Fruit fly (Drosophila melanogaster) whole organism, pupa: ENCODE data around the gene CG8065.
A peak's percentile ranks its signal among the peaks of the same experiment; 100 is the strongest.

Experiments
- CG10348 ChIP-seq: fragments of 200-800 bp; sonication (Bioruptor generic); IDR thresholded peaks from 2 replicates; pipeline ENCODE4 v1.3.6; 2022; ENCODE audit warnings: missing biosample characterization, missing genetic modification characterization
- CG12605 ChIP-seq: fragments of 200-800 bp; sonication (Bioruptor generic); IDR thresholded peaks from 2 replicates; pipeline ENCODE4 v1.3.6; 2022; ENCODE audit warnings: missing biosample characterization, missing genetic modification characterization
- CG13204 ChIP-seq: fragments of 200-800 bp; sonication (Bioruptor generic); optimal IDR thresholded peaks from 2 replicates; lab custom pipeline; 2018; ENCODE audit warnings: missing biosample characterization, mild to moderate bottlenecking, missing genetic modification characterization, moderate library complexity
- CG14655 ChIP-seq: fragments of 200-800 bp; sonication (Bioruptor generic); optimal IDR thresholded peaks from 3 replicates; lab custom pipeline; 2017; ENCODE audit warnings: mild to moderate bottlenecking, missing biosample characterization, missing genetic modification reagents, missing genetic modification characterization
- CG15710 ChIP-seq: fragments of 200-800 bp; sonication (Bioruptor generic); optimal IDR thresholded peaks from 2 replicates; lab custom pipeline; 2018; ENCODE audit warnings: missing biosample characterization, mild to moderate bottlenecking, missing genetic modification characterization, moderate library complexity
- CG17806 ChIP-seq: fragments of 200-800 bp; sonication (Bioruptor generic); optimal IDR thresholded peaks from 2 replicates; lab custom pipeline; 2018; ENCODE audit warnings: missing biosample characterization, mild to moderate bottlenecking, missing genetic modification characterization, moderate library complexity
- CG32121 ChIP-seq: fragments of 200-800 bp; sonication (Bioruptor generic); IDR thresholded peaks from 2 replicates; pipeline ENCODE4 v1.3.6; 2022; ENCODE audit warnings: missing biosample characterization, missing genetic modification characterization
- CG34367 ChIP-seq: fragments of 200-800 bp; sonication (Bioruptor generic); optimal IDR thresholded peaks from 2 replicates; lab custom pipeline; 2018; ENCODE audit warnings: missing biosample characterization, mild to moderate bottlenecking, missing genetic modification characterization
- CG4496 ChIP-seq: fragments of 200-800 bp; sonication (Bioruptor generic); IDR thresholded peaks from 3 replicates; pipeline ENCODE4 v1.3.6; 2022; ENCODE audit warnings: missing biosample characterization, missing genetic modification characterization
- CG8159 ChIP-seq: fragments of 200-800 bp; sonication (Bioruptor generic); optimal IDR thresholded peaks from 3 replicates; lab custom pipeline; 2018; ENCODE audit warnings: missing biosample characterization, mild to moderate bottlenecking, missing genetic modification characterization, moderate library complexity
- CG8301 ChIP-seq: fragments of 200-800 bp; sonication (Bioruptor generic); optimal IDR thresholded peaks from 2 replicates; lab custom pipeline; 2018; ENCODE audit warnings: missing biosample characterization, mild to moderate bottlenecking, missing genetic modification characterization
- CG9948 ChIP-seq: fragments of 200-800 bp; sonication (Bioruptor generic); optimal IDR thresholded peaks from 2 replicates; lab custom pipeline; 2018; ENCODE audit warnings: missing biosample characterization, mild to moderate bottlenecking, missing genetic modification characterization, moderate library complexity
- D1 ChIP-seq: fragments of 200-800 bp; sonication (Bioruptor generic); optimal IDR thresholded peaks from 2 replicates; lab custom pipeline; 2018; ENCODE audit warnings: missing biosample characterization, mild to moderate bottlenecking, missing genetic modification characterization, moderate library complexity
- EcR ChIP-seq: fragments of 200-800 bp; sonication (Bioruptor generic); optimal IDR thresholded peaks from 3 replicates; lab custom pipeline; 2019; ENCODE audit warnings: missing biosample characterization, missing genetic modification characterization, mild to moderate bottlenecking, moderate library complexity, missing genetic modification reagents
- Ets98B ChIP-seq: fragments of 200-800 bp; sonication (Bioruptor generic); IDR thresholded peaks from 2 replicates; pipeline ENCODE4 v1.3.6; 2022; ENCODE audit warnings: missing biosample characterization, missing genetic modification characterization
- Pif1A ChIP-seq: fragments of 200-800 bp; sonication (Bioruptor generic); optimal IDR thresholded peaks from 3 replicates; lab custom pipeline; 2016; ENCODE audit warnings: missing biosample characterization, missing genetic modification characterization
- Pif1B ChIP-seq: fragments of 200-800 bp; sonication (Bioruptor generic); optimal IDR thresholded peaks from 3 replicates; lab custom pipeline; 2016; ENCODE audit warnings: missing biosample characterization, missing genetic modification characterization
- Snoo ChIP-seq: fragments of 200-800 bp; sonication (Bioruptor generic); optimal IDR thresholded peaks from 3 replicates; lab custom pipeline; 2017; ENCODE audit warnings: missing biosample characterization, mild to moderate bottlenecking, missing genetic modification characterization, inconsistent platforms
- fd96Ca ChIP-seq: fragments of 200-800 bp; sonication (Bioruptor generic); IDR thresholded peaks from 3 replicates; pipeline ENCODE4 v1.3.6; 2022; ENCODE audit warnings: missing biosample characterization, missing genetic modification characterization
- gl ChIP-seq: fragments of 200-800 bp; sonication (Bioruptor generic); optimal IDR thresholded peaks from 2 replicates; lab custom pipeline; 2018; ENCODE audit warnings: missing biosample characterization, mild to moderate bottlenecking, missing genetic modification characterization
- rn ChIP-seq: fragments of 200-800 bp; sonication (Bioruptor generic); IDR thresholded peaks from 2 replicates; pipeline ENCODE4 v1.3.6; 2022; ENCODE audit warnings: missing biosample characterization, missing genetic modification characterization

The CG8065 gene

dm6 chr3L:10215365-10215764, at the start of gene CG8065:
CG8065 (plus strand) TSS chr3L:10215665.
- no peak for TF ChIP-seq Pif1B (GFP tag; lab: Kevin White, UChicago)
- TF ChIP-seq CG4496 (GFP tag; lab: Robert Waterston, UW): no peak
- no peak for TF ChIP-seq gl (tag; lab: Kevin White, UChicago)
- TF ChIP-seq CG15710 (tag; lab: Kevin White, UChicago): no peak

dm6 chr3L:10166923-10167322, 48.5 kb upstream of the CG8065 start, which contains the start of gene CG6628:
CG6628 (minus strand) TSS chr3L:10167023.
- TF ChIP-seq CG14655 (no peak), CG32121 (GFP tag; lab: Robert Waterston, UW) (no peak), CG12605 (GFP tag; lab: Robert Waterston, UW) (no peak), gl (tag; lab: Kevin White, UChicago) (no peak), CG9948 (no peak), CG8159 (tag; lab: Kevin White, UChicago) (no peak), CG34367 (tag; lab: Kevin White, UChicago) (no peak), CG8301 (tag; lab: Kevin White, UChicago) (no peak), CG17806 (tag; lab: Kevin White, UChicago) (no peak), D1 (tag; lab: Kevin White, UChicago) (no peak), CG4496 (GFP tag; lab: Robert Waterston, UW) (no peak), Ets98B (GFP tag; lab: Robert Waterston, UW) (no peak), Pif1A (GFP tag; lab: Kevin White, UChicago) (no peak), CG15710 (tag; lab: Kevin White, UChicago) (no peak), Pif1B (GFP tag; lab: Kevin White, UChicago) (no peak), EcR (GFP tag; lab: Kevin White, UChicago) (no peak), Snoo (no peak), rn (no peak), fd96Ca (GFP tag; lab: Robert Waterston, UW) (no peak)

- TF ChIP-seq rn: no peak
- peak; percentile 85; the same call in 2 of the 3 replicates for TF ChIP-seq CG4496 (GFP tag; lab: Robert Waterston, UW)
- no peak for TF ChIP-seq CG34367 (tag; lab: Kevin White, UChicago)
- no peak for TF ChIP-seq gl (tag; lab: Kevin White, UChicago)
- peak; percentile 45; the same call in 1 of the 2 replicates for TF ChIP-seq Ets98B (GFP tag; lab: Robert Waterston, UW)
- TF ChIP-seq CG15710 (tag; lab: Kevin White, UChicago): no peak
- no peak for TF ChIP-seq CG10348 (GFP tag; lab: Robert Waterston, UW)
- no peak for TF ChIP-seq CG9948
- no peak for TF ChIP-seq fd96Ca (GFP tag; lab: Robert Waterston, UW)
- TF ChIP-seq CG8301 (tag; lab: Kevin White, UChicago): no peak
- TF ChIP-seq CG32121 (GFP tag; lab: Robert Waterston, UW): 0 out of 2 replicates have a peak, but pooled peaks have one; percentile 23
- no peak for TF ChIP-seq Snoo
- TF ChIP-seq CG13204 (GFP tag; lab: Kevin White, UChicago): no peak
Measured at dm6 chr3L:10185924-10186323, 29.5 kb upstream of the CG8065 start, which contains the start of gene dpr10. dpr10 (minus strand) TSS chr3L:10186108.

dm6 chr3L:10186893-10187292, 28.6 kb upstream of the CG8065 start:
- TF ChIP-seq Pif1B (GFP tag; lab: Kevin White, UChicago): no peak
- TF ChIP-seq CG9948: no peak
- no peak for TF ChIP-seq CG12605 (GFP tag; lab: Robert Waterston, UW)
- TF ChIP-seq CG15710 (tag; lab: Kevin White, UChicago): no peak
- no peak for TF ChIP-seq Ets98B (GFP tag; lab: Robert Waterston, UW)
- 0 out of 3 replicates have a peak, but pooled peaks have one; percentile 32 for TF ChIP-seq CG4496 (GFP tag; lab: Robert Waterston, UW)
- TF ChIP-seq, all 21 proteins: peak for 1

- TF ChIP-seq gl (tag; lab: Kevin White, UChicago) (no peak), CG12605 (GFP tag; lab: Robert Waterston, UW) (no peak), EcR (GFP tag; lab: Kevin White, UChicago) (no peak), CG13204 (GFP tag; lab: Kevin White, UChicago) (no peak), CG4496 (GFP tag; lab: Robert Waterston, UW) (no peak), CG34367 (tag; lab: Kevin White, UChicago) (no peak), CG17806 (tag; lab: Kevin White, UChicago) (no peak), CG14655 (no peak), CG15710 (tag; lab: Kevin White, UChicago) (no peak), CG8301 (tag; lab: Kevin White, UChicago) (no peak), CG8159 (tag; lab: Kevin White, UChicago) (no peak), CG32121 (GFP tag; lab: Robert Waterston, UW) (no peak), D1 (tag; lab: Kevin White, UChicago) (no peak), CG10348 (GFP tag; lab: Robert Waterston, UW) (no peak), rn (no peak), CG9948 (no peak), fd96Ca (GFP tag; lab: Robert Waterston, UW) (no peak), Ets98B (GFP tag; lab: Robert Waterston, UW) (no peak)
Measured at dm6 chr3L:10189179-10189578, 26.3 kb upstream of the CG8065 start.

- TF ChIP-seq CG10348 (GFP tag; lab: Robert Waterston, UW) (no peak), CG8301 (tag; lab: Kevin White, UChicago) (no peak), CG8159 (tag; lab: Kevin White, UChicago) (no peak)
Measured at dm6 chr3L:10197360-10197759, 18.1 kb upstream of the CG8065 start.
